Worm (Caenorhabditis elegans): ENCODE data around the gene H23N18.5.

- no peak for TF ChIP-seq ztf-11 (tag; optimal IDR thresholded peaks at IDR 0.05)
- no peak for TF ChIP-seq nhr-76 (tag; optimal IDR thresholded peaks at IDR 0.05)
- TF ChIP-seq sptf-1 (tag; optimal IDR thresholded peaks at IDR 0.05) = no peak
- no peak for TF ChIP-seq ceh-43 (GFP tag; optimal IDR thresholded peaks at IDR 0.05)
- no peak for TF ChIP-seq nhr-12 (tag; optimal IDR thresholded peaks at IDR 0.05)
- TF ChIP-seq elt-1 (tag; optimal IDR thresholded peaks at IDR 0.05; ENCODE audit: borderline replicate concordance, insufficient read depth) = no peak
- no peak for TF ChIP-seq sem-2 (GFP tag; optimal IDR thresholded peaks at IDR 0.05)
- TF ChIP-seq cnd-1 (tag; optimal IDR thresholded peaks at IDR 0.05) = no peak
- TF ChIP-seq unc-62 (GFP tag; optimal IDR thresholded peaks at IDR 0.05) = no peak
- no peak for TF ChIP-seq nhr-28 (tag; optimal IDR thresholded peaks at IDR 0.05)
- no peak for TF ChIP-seq nhr-237 (tag; optimal IDR thresholded peaks at IDR 0.05)
- TF ChIP-seq mab-5 (tag; optimal IDR thresholded peaks at IDR 0.05) = no peak
- no peak for TF ChIP-seq elt-3 (tag; optimal IDR thresholded peaks at IDR 0.05)
- TF ChIP-seq unc-39 (tag; optimal IDR thresholded peaks at IDR 0.05) = no peak
These were observed 47.9 kb downstream of the H23N18.5 start for ce11 chrV:4864330-4864729.

All from whole organism, mixed stage, embryonic.